Worm (Caenorhabditis elegans): ENCODE results near the gene capg-2.

Gene capg-2

DNA sequence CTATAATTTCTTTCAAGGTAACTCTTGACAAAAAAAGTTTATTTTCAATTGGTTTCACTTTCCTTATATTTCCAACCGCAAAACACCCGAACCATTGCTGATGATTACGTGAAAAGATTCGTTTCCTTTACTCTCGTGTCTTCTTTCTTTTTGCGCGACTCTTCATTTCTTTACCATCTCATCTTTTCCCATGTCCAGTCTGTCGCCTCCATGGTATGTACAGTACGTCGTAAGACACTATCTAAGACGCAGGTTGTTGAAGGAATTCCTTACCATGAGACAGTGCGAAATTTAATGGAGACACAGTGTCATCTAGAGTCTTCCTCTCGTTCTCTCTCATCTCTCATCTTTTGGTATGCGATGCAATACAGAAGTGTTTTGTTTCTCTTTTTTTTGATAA lies 28.5 kb downstream of the capg-2 start:
- TF ChIP-seq elt-3 (tag; optimal IDR thresholded peaks at IDR 0.05) (peak in 1 of 3 experiments; percentile 56), pqm-1 (tag; optimal IDR thresholded peaks at IDR 0.05) (peak; percentile 45), egl-27 (tag; optimal IDR thresholded peaks at IDR 0.05) (peak; percentile 42), snpc-4 (tag; optimal IDR thresholded peaks at IDR 0.05) (peak; percentile 33), nhr-76 (tag; optimal IDR thresholded peaks at IDR 0.05) (no peak), lin-39 (tag; optimal IDR thresholded peaks at IDR 0.05) (no peak), mdl-1 (tag; optimal IDR thresholded peaks at IDR 0.05) (peak; percentile 25), ztf-4 (tag; optimal IDR thresholded peaks at IDR 0.05) (peak; percentile 47), ama-1 (optimal IDR thresholded peaks at IDR 0.05) (peak; percentile 55), ceh-28 (tag; optimal IDR thresholded peaks at IDR 0.05) (peak; percentile 58), nhr-43 (tag; optimal IDR thresholded peaks at IDR 0.05; ENCODE audit: poor library complexity, severe bottlenecking) (peak; percentile 20), elt-2 (tag; optimal IDR thresholded peaks at IDR 0.05) (peak; percentile 74), jun-1 (tag; optimal IDR thresholded peaks at IDR 0.05) (peak; percentile 62), lsy-12 (tag; optimal IDR thresholded peaks at IDR 0.05) (peak; percentile 2), eor-1 (tag; optimal IDR thresholded peaks at IDR 0.05) (no peak), ztf-11 (tag; optimal IDR thresholded peaks at IDR 0.05) (no peak), elt-1 (tag; optimal IDR thresholded peaks at IDR 0.05) (peak; percentile 43), nhr-25 (tag; optimal IDR thresholded peaks at IDR 0.05) (peak; percentile 94), tbx-2 (tag; optimal IDR thresholded peaks at IDR 0.05) (no peak), unc-62 (GFP tag; optimal IDR thresholded peaks at IDR 0.05) (peak; percentile 58), sea-2 (GFP tag; optimal IDR thresholded peaks at IDR 0.05) (no peak), R02D3.7 (tag; optimal IDR thresholded peaks at IDR 0.05) (peak; percentile 17), nhr-23 (tag; optimal IDR thresholded peaks at IDR 0.05) (peak; percentile 81), pha-4 (tag; optimal IDR thresholded peaks at IDR 0.05) (peak; percentile 91), aly-2 (tag; optimal IDR thresholded peaks at IDR 0.05) (no peak), nfya-1 (tag; optimal IDR thresholded peaks at IDR 0.05; ENCODE audit: insufficient read depth) (peak; percentile 50)

DNA sequence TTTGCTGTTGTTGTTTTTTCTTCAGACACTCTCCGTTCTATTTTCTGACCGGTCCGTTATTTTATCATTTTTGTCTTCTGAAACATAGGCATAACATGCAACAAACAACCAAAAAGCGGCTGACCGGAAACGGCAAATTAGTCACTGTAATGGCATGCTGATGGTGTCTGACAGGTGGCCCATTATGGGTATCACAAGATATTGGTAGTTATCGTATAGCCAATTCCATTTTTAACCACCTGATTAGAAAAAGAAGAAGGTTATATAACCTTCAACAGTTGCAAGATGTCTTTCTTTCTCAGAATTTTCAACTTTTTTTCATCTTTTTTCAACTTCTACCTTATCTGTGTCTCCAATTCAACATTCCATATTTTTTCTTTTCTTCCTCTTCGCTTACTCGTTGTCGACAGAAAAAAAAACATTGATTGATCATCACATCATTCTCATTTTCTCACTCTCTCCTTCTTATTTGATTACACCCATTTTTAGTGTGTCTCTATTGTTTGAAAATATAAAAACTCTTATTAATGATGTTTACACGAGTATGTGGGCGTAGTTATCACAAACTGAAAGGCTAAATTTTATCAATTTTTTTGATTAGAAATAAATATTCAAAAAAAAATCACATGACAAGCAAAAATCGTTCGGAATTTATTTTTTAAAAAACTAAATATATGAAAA lies 29.2 kb downstream of the capg-2 start:
- TF ChIP-seq lin-39 (tag; optimal IDR thresholded peaks at IDR 0.05) (no peak), ceh-16 (tag; optimal IDR thresholded peaks at IDR 0.05) (no peak), lsy-12 (tag; optimal IDR thresholded peaks at IDR 0.05) (no peak), lin-15B (tag; optimal IDR thresholded peaks at IDR 0.05) (no peak), elt-3 (tag; optimal IDR thresholded peaks at IDR 0.05) (no peak), hmg-11 (tag; optimal IDR thresholded peaks at IDR 0.05) (no peak), ama-1 (optimal IDR thresholded peaks at IDR 0.05) (peak; percentile 3), pha-4 (tag; optimal IDR thresholded peaks at IDR 0.05) (peak; percentile 73), ZK546.5 (tag; optimal IDR thresholded peaks at IDR 0.05) (no peak), snpc-4 (tag; optimal IDR thresholded peaks at IDR 0.05) (no peak), ztf-4 (tag; optimal IDR thresholded peaks at IDR 0.05) (no peak), zag-1 (tag; optimal IDR thresholded peaks at IDR 0.05) (no peak), elt-1 (tag; optimal IDR thresholded peaks at IDR 0.05) (no peak), nhr-25 (tag; optimal IDR thresholded peaks at IDR 0.05) (peak; percentile 6), jun-1 (tag; optimal IDR thresholded peaks at IDR 0.05) (no peak), ztf-11 (tag; optimal IDR thresholded peaks at IDR 0.05) (no peak), skn-1 (tag; optimal IDR thresholded peaks at IDR 0.05) (no peak), fkh-10 (GFP tag; optimal IDR thresholded peaks at IDR 0.05) (no peak), sea-2 (GFP tag; optimal IDR thresholded peaks at IDR 0.05) (no peak), pqm-1 (tag; optimal IDR thresholded peaks at IDR 0.05) (peak; percentile 13), R02D3.7 (tag; optimal IDR thresholded peaks at IDR 0.05) (no peak), daf-12 (tag; optimal IDR thresholded peaks at IDR 0.05) (no peak), nhr-12 (tag; optimal IDR thresholded peaks at IDR 0.05) (no peak), ceh-82 (tag; optimal IDR thresholded peaks at IDR 0.05) (no peak), elt-2 (tag; optimal IDR thresholded peaks at IDR 0.05) (peak; percentile 75), nhr-23 (tag; optimal IDR thresholded peaks at IDR 0.05) (peak; percentile 24), nhr-77 (tag; optimal IDR thresholded peaks at IDR 0.05) (no peak)

DNA sequence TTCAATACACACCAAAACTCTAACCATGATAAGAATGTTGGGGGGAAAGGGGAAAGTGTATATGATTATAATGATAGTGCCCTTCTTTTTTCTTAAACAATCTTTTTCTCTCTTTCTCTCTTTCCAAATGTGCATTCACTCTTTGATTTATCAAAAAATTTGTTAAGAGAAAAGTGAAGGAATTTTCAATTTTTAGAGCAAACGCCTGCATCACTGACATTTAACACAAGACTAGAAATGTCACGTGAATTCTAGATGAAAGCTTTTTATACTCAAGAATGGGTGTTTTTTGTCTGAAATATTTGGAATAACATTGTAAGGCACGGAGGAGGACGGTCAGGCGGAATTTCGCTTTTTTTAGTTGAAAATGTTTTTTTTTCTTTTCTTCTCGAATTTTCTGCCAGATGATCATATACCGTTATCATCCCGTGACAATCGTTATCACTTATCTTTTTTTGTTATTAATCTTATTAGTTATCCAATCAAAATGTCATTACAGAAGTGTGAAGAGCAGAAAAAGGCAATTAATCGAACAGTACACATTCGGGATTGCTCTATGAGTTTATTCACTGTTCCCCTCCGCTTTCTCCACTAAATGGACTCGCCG lies 30.4 kb downstream of the capg-2 start, which contains the start of the genes frm-7 and F55C5.17:
Gene frm-7, plus strand, starts transcription at position 500 of the 607 bp plus-strand sequence.
Gene F55C5.17, plus strand, starts transcription at position 557 of the 607 bp plus-strand sequence.
- peak; percentile 63 for TF ChIP-seq pqm-1 (tag; optimal IDR thresholded peaks at IDR 0.05)
- peak; percentile 12 for TF ChIP-seq pha-4 (tag; optimal IDR thresholded peaks at IDR 0.05)
- peak; percentile 90 for TF ChIP-seq elt-2 (tag; optimal IDR thresholded peaks at IDR 0.05)
- TF ChIP-seq lin-15B (tag; optimal IDR thresholded peaks at IDR 0.05) = no peak
- TF ChIP-seq nhr-28 (tag; optimal IDR thresholded peaks at IDR 0.05) = no peak

Data from whole organism, L3 larva.